Worm (Caenorhabditis elegans): ENCODE data around the gene him-8.

him-8 gene

DNA sequence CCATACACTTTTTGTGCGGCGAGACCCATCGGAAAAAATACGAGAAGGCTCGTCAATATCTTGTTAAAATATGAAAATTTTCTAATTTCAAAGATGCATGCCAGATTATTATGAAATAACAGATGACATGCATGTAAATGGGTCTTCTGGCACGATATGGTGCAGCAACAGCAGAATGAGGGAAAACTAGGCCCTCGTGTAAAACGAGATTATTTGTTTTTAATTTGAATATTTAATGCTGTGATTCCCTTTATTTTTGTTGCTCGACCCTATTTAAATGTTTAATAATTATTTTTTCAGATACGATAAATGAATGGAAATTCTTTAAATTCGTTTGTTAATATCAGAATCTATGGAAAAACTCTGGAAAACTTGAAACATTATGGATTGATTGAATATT, at the start of gene him-8:
Gene him-8, plus strand, starts transcription at position 301 of the 400 bp plus-strand sequence.
- no peak for TF ChIP-seq W03F9.2 (tag; optimal IDR thresholded peaks at IDR 0.05)
- TF ChIP-seq dao-5 (tag; optimal IDR thresholded peaks at IDR 0.05): no peak
- no peak for TF ChIP-seq him-1 (tag; optimal IDR thresholded peaks at IDR 0.05)

ce11 chrIV:10512752-10513151, 49.0 kb upstream of the him-8 start:
- TF ChIP-seq W03F9.2 (tag; optimal IDR thresholded peaks at IDR 0.05): no peak
- no peak for TF ChIP-seq him-1 (tag; optimal IDR thresholded peaks at IDR 0.05)
- TF ChIP-seq dao-5 (tag; optimal IDR thresholded peaks at IDR 0.05): no peak

ce11 chrIV:10513266-10513665, 48.4 kb upstream of the him-8 start:
- no peak for TF ChIP-seq dao-5 (tag; optimal IDR thresholded peaks at IDR 0.05)
- TF ChIP-seq him-1 (tag; optimal IDR thresholded peaks at IDR 0.05): no peak
- no peak for TF ChIP-seq W03F9.2 (tag; optimal IDR thresholded peaks at IDR 0.05)

- no peak for TF ChIP-seq W03F9.2 (tag; optimal IDR thresholded peaks at IDR 0.05)
- TF ChIP-seq dao-5 (tag; optimal IDR thresholded peaks at IDR 0.05): no peak
- TF ChIP-seq him-1 (tag; optimal IDR thresholded peaks at IDR 0.05): no peak
These were observed 46.6 kb upstream of the him-8 start, which contains the start of gene C02F4.4 for ce11 chrIV:10515128-10515527. C02F4.4 (minus strand) TSS chrIV:10515228.

- no peak for TF ChIP-seq W03F9.2 (tag; optimal IDR thresholded peaks at IDR 0.05)
- TF ChIP-seq him-1 (tag; optimal IDR thresholded peaks at IDR 0.05): no peak
- TF ChIP-seq dao-5 (tag; optimal IDR thresholded peaks at IDR 0.05): no peak
These were observed 43.1 kb upstream of the him-8 start for ce11 chrIV:10518652-10519051.

- TF ChIP-seq him-1 (tag; optimal IDR thresholded peaks at IDR 0.05) (no peak), dao-5 (tag; optimal IDR thresholded peaks at IDR 0.05) (no peak), W03F9.2 (tag; optimal IDR thresholded peaks at IDR 0.05) (no peak)
These were observed 40.6 kb upstream of the him-8 start, which contains the start of gene cal-4 for ce11 chrIV:10521106-10521505. cal-4 (plus strand) TSS chrIV:10521406.

DNA sequence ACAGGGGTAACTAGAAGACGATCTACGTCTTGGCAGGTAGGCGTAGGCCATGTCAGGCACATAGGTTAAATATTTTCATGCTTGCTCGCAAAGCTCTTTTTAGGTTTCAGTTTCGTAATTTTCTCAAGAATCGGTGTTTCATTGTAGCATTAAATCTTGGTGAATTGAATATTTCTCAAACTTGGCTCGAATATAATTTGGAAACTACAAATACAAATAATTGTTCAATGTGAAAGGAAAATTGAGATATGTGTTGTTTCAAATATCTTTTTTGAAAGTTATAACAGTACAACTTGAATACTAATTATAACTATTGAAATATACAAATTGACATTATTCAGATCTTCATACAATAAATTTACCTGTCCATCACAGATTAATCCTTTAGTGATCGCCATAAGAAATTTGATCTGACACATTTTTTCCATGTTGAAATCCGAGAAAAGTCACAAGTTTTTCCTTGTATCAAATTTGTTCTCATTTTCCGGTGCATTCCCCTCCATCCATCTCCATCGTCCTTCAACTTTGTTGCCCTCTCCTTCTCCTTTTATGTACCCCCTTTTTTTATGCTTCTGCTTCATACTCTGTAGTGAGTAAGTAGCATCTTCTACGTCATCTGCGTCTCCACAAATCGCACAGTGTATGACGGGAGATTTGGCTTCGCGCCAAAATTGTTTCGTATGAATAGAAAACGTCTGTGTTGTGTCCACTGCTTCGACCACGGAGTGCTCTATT, 37.4 kb upstream of the him-8 start, which contains the start of gene C02F4.5:
Gene C02F4.5, minus strand, starts transcription at position 51 of the 735 bp plus-strand sequence.
- TF ChIP-seq him-1 (tag; optimal IDR thresholded peaks at IDR 0.05) (no peak), dao-5 (tag; optimal IDR thresholded peaks at IDR 0.05) (no peak), W03F9.2 (tag; optimal IDR thresholded peaks at IDR 0.05) (no peak)

ce11 chrIV:10530648-10531047, 31.1 kb upstream of the him-8 start, which contains the start of gene T07G12.2:
T07G12.2 (plus strand) TSS chrIV:10530709.
- TF ChIP-seq dao-5 (tag; optimal IDR thresholded peaks at IDR 0.05) (no peak), him-1 (tag; optimal IDR thresholded peaks at IDR 0.05) (peak; percentile 6), W03F9.2 (tag; optimal IDR thresholded peaks at IDR 0.05) (no peak)

- no peak for TF ChIP-seq him-1 (tag; optimal IDR thresholded peaks at IDR 0.05)
- TF ChIP-seq W03F9.2 (tag; optimal IDR thresholded peaks at IDR 0.05): no peak
- TF ChIP-seq dao-5 (tag; optimal IDR thresholded peaks at IDR 0.05): no peak
These were observed 28.1 kb upstream of the him-8 start, which contains the start of gene T07G12.3 for ce11 chrIV:10533639-10534038. T07G12.3 (plus strand) TSS chrIV:10533939.

ce11 chrIV:10538584-10538983, 23.1 kb upstream of the him-8 start, which contains the start of gene T07G12.4:
T07G12.4 (minus strand) TSS chrIV:10538684.
- TF ChIP-seq dao-5 (tag; optimal IDR thresholded peaks at IDR 0.05) (no peak), him-1 (tag; optimal IDR thresholded peaks at IDR 0.05) (no peak), W03F9.2 (tag; optimal IDR thresholded peaks at IDR 0.05) (no peak)

DNA sequence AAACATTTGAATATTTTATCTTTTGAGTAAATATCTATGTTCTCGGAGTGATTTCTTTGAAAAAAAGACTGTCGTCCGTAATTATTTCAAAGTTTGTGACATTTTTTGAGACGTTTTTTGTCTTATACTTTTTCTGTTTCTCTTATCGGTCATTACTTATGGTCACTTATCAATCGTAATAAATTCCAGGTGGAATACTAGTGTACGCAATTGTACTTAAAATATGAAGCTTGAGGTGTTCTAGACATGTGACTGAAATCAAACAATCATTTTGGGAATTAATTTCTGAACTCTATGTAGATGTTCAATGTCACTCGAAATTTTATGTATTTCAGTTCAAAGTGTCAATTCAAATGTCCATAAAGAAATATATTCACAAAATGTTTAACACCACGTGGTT, 19.4 kb upstream of the him-8 start:
- TF ChIP-seq dao-5 (tag; optimal IDR thresholded peaks at IDR 0.05): no peak
- TF ChIP-seq him-1 (tag; optimal IDR thresholded peaks at IDR 0.05): no peak
- no peak for TF ChIP-seq W03F9.2 (tag; optimal IDR thresholded peaks at IDR 0.05)

ce11 chrIV:10543361-10543760, 18.3 kb upstream of the him-8 start:
- TF ChIP-seq dao-5 (tag; optimal IDR thresholded peaks at IDR 0.05) (no peak), W03F9.2 (tag; optimal IDR thresholded peaks at IDR 0.05) (no peak), him-1 (tag; optimal IDR thresholded peaks at IDR 0.05) (no peak)

DNA sequence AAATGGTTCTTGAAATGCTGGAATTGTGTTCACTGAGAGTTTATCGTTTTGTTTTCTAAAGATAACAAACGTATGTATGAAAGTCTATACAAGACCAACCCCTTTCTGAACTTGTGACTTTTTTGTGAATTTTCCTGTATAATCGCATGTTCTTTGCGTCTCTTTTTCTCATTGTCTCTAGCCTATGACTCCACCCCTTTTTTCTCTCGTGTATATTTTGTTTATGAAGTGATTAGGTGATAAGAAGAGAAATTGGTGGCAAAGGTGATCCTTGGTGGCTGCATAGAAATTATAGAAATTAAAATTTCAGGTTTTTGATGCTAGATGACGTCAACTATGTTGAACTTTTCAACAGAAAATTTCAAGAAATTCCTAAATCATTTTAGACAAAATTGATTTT, 16.7 kb upstream of the him-8 start, which contains the start of gene T07G12.5:
Gene T07G12.5, minus strand, starts transcription at position 101 of the 400 bp plus-strand sequence.
- TF ChIP-seq dao-5 (tag; optimal IDR thresholded peaks at IDR 0.05) (no peak), W03F9.2 (tag; optimal IDR thresholded peaks at IDR 0.05) (no peak), him-1 (tag; optimal IDR thresholded peaks at IDR 0.05) (no peak)

ce11 chrIV:10546589-10547136, 15.0 kb upstream of the him-8 start, which contains the start of gene zim-1:
zim-1 (plus strand) TSS chrIV:10547086.
- TF ChIP-seq dao-5 (tag; optimal IDR thresholded peaks at IDR 0.05) (no peak), him-1 (tag; optimal IDR thresholded peaks at IDR 0.05) (no peak), W03F9.2 (tag; optimal IDR thresholded peaks at IDR 0.05) (no peak)

Data from whole organism, L4/young adult.